Worm (Caenorhabditis elegans) whole organism, late embryonic: Measurements from ENCODE around the gene nhr-7.

ENCODE experiments used
- ama-1 ChIP-seq: fragments of 150-350 bp; optimal IDR thresholded peaks from 2 replicates; lab custom pipeline; 2014
- ceh-19 ChIP-seq: fragments of 200-800 bp; sonication (Bioruptor generic); optimal IDR thresholded peaks from 2 replicates; lab custom pipeline; 2018; ENCODE audit warnings: mild to moderate bottlenecking, missing genetic modification characterization, missing compliant biosample characterization
- odd-2 ChIP-seq: sonication (generic microtip); optimal IDR thresholded peaks from 2 replicates; lab custom pipeline; 2017; ENCODE audit warnings: antibody characterized with exemption, mild to moderate bottlenecking, missing genetic modification characterization, missing compliant biosample characterization
- sox-4 ChIP-seq: sonication (generic microtip); optimal IDR thresholded peaks from 2 replicates; lab custom pipeline; 2017; ENCODE audit warnings: mild to moderate bottlenecking, missing genetic modification characterization, inconsistent platforms, missing compliant biosample characterization
- syd-9 ChIP-seq: sonication (generic microtip); optimal IDR thresholded peaks from 2 replicates; lab custom pipeline; 2016; ENCODE audit warnings: mild to moderate bottlenecking, missing genetic modification characterization, moderate library complexity, missing compliant biosample characterization

- TF ChIP-seq odd-2 (tag; lab: Kevin White, UChicago) (no peak), syd-9 (tag; lab: Kevin White, UChicago) (no peak), ceh-19 (GFP tag; lab: Kevin White, UChicago) (no peak), sox-4 (tag; lab: Kevin White, UChicago) (no peak), ama-1 (lab: Kevin White, UChicago) (no peak)
Observed at ce11 chrIV:11304970-11305369, 33.8 kb upstream of the nhr-7 start.
